Worm (Caenorhabditis elegans) whole organism, L3 larva: Measurements from ENCODE around the gene ttll-4.

ENCODE experiments used
- aly-2 ChIP-seq: fragments of 150-350 bp; optimal IDR thresholded peaks from 2 replicates; lab custom pipeline; 2014; ENCODE audit warnings: missing biosample characterization, missing genetic modification characterization
- daf-12 ChIP-seq: fragments of 150-350 bp; optimal IDR thresholded peaks from 2 replicates; lab custom pipeline; 2014; ENCODE audit warnings: missing biosample characterization, missing genetic modification reagents, missing genetic modification characterization
- elt-1 ChIP-seq: fragments of 150-350 bp; optimal IDR thresholded peaks from 2 replicates; lab custom pipeline; 2014; ENCODE audit warnings: missing biosample characterization, missing genetic modification characterization
- jun-1 ChIP-seq: fragments of 150-350 bp; optimal IDR thresholded peaks from 2 replicates; lab custom pipeline; 2014; ENCODE audit warnings: missing biosample characterization, missing genetic modification reagents, missing genetic modification characterization
- lsy-12 ChIP-seq: sonication (generic microtip); optimal IDR thresholded peaks from 2 replicates; lab custom pipeline; 2016; ENCODE audit warnings: mild to moderate bottlenecking, missing genetic modification characterization, missing compliant biosample characterization
- nhr-237 ChIP-seq: fragments of 150-350 bp; optimal IDR thresholded peaks from 2 replicates; lab custom pipeline; 2014; ENCODE audit warnings: missing biosample characterization, missing genetic modification characterization
- nhr-28 ChIP-seq: fragments of 150-350 bp; optimal IDR thresholded peaks from 2 replicates; lab custom pipeline; 2014; ENCODE audit warnings: missing biosample characterization, missing genetic modification characterization
- nhr-76 ChIP-seq: fragments of 150-350 bp; sonication (generic microtip); optimal IDR thresholded peaks from 5 replicates; lab custom pipeline; 2014; ENCODE audit warnings: missing biosample characterization, missing genetic modification characterization
- nhr-77 ChIP-seq: fragments of 150-350 bp; optimal IDR thresholded peaks from 2 replicates; lab custom pipeline; 2014; ENCODE audit warnings: missing biosample characterization, missing genetic modification characterization
- sea-2 ChIP-seq: fragments of 150-350 bp; sonication (generic microtip); optimal IDR thresholded peaks from 4 replicates; lab custom pipeline; 2014; ENCODE audit warnings: missing biosample characterization, missing genetic modification reagents, missing genetic modification characterization
- snpc-4 ChIP-seq: fragments of 150-350 bp; optimal IDR thresholded peaks from 2 replicates; lab custom pipeline; 2014; ENCODE audit warnings: missing biosample characterization, missing genetic modification characterization
- zag-1 ChIP-seq: fragments of 150-350 bp; optimal IDR thresholded peaks from 2 replicates; lab custom pipeline; 2014; ENCODE audit warnings: missing biosample characterization, missing genetic modification characterization
- ztf-11 ChIP-seq: fragments of 150-350 bp; optimal IDR thresholded peaks from 2 replicates; lab custom pipeline; 2014; ENCODE audit warnings: missing biosample characterization, missing genetic modification characterization

- no peak for TF ChIP-seq ztf-11 (tag; lab: Kevin White, UChicago)
- TF ChIP-seq sea-2 (GFP tag; lab: Kevin White, UChicago) = no peak
- no peak for TF ChIP-seq aly-2 (tag; lab: Kevin White, UChicago)
- TF ChIP-seq nhr-77 (tag; lab: Kevin White, UChicago) = no peak
- TF ChIP-seq lsy-12 (tag; lab: Kevin White, UChicago) = no peak
- TF ChIP-seq nhr-28 (tag; lab: Kevin White, UChicago) = no peak
- no peak for TF ChIP-seq nhr-76 (tag; lab: Kevin White, UChicago)
- TF ChIP-seq zag-1 (tag; lab: Kevin White, UChicago) = no peak
- TF ChIP-seq nhr-237 (tag; lab: Kevin White, UChicago) = no peak
- TF ChIP-seq jun-1 (tag; lab: Kevin White, UChicago) = no peak
- no peak for TF ChIP-seq daf-12
- no peak for TF ChIP-seq elt-1 (tag; lab: Kevin White, UChicago)
- TF ChIP-seq snpc-4 (tag; lab: Kevin White, UChicago) = no peak
These were observed 36.4 kb downstream of the ttll-4 start, which contains the start of the genes K08E5.5 and mua-3 for ce11 chrIII:10160385-10160784.
